Worm (Caenorhabditis elegans): ENCODE results near the gene C03A3.9.

DNA sequence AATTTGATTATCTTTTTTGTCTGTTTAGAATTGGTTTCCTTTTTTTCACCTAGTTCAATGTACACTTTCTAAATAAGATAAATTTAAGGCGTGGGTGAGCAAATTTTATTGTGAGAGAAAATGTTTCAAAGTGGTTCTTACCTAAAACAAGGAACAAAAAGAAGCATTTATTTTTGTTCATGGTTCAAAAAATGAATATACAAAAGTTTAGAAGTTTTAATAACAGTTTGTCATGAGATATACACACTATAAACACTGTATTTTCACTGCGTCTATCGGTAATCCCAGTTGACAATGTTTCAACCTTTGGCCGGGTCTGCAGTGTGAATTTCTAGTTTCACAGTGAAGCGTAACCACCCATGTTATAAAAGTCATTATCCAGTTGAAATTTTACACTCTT is 48.6 kb downstream of the C03A3.9 start, which contains the start of gene F08G12.11:
- TF ChIP-seq ets-4 (GFP tag; optimal IDR thresholded peaks at IDR 0.05) (no peak), unc-130 (GFP tag; optimal IDR thresholded peaks at IDR 0.05) (no peak), sea-2 (GFP tag; IDR thresholded peaks at IDR 0.05) (no peak)
